Fruit fly (Drosophila melanogaster) Kc167 (cell line): Measurements from ENCODE around the gene TwdlT.

Source experiments
- Myc ChIP-seq: fragments of >200 bp; optimal IDR thresholded peaks from 2 replicates; lab custom pipeline; 2017; ENCODE audit warnings: missing external identifiers
- Sin3A ChIP-seq: fragments of >200 bp; optimal IDR thresholded peaks from 2 replicates; lab custom pipeline; 2018; ENCODE audit warnings: missing external identifiers
- h ChIP-seq: fragments of >200 bp; optimal IDR thresholded peaks from 3 replicates; lab custom pipeline; 2018; ENCODE audit warnings: missing external identifiers
- insv ChIP-seq: fragments of >200 bp; optimal IDR thresholded peaks from 3 replicates; lab custom pipeline; 2018; ENCODE audit warnings: missing external identifiers
- psq ChIP-seq: fragments of >200 bp; optimal IDR thresholded peaks from 2 replicates; lab custom pipeline; 2017; ENCODE audit warnings: missing external identifiers
- ttk ChIP-seq: sonication (Bioruptor generic); optimal IDR thresholded peaks from 2 replicates; lab custom pipeline; 2017; ENCODE audit warnings: missing external identifiers

TwdlT gene

DNA sequence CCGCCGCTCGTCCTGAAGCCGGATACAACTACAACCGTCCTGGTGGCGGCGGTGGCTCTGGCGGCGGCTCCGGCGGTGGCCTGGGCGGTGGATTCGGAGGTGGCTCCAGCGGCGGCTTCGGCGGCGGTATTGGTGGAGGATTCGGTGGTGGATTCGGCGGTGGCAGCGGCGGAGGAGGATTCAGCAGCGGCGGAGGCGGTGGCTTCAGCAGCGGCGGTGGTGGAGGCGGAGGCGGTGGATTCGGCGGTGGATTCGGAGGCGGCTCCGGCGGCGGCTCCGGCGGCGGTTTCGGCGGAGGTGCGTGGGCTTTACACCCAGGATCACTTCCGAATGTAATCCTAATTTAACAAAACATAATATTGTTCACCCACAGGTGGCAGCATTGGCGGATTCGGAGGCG is 529 bp downstream of the TwdlT start:
- TF ChIP-seq h (lab: Kevin White, UChicago) (no peak), ttk (lab: Kevin White, UChicago) (no peak), insv (lab: Kevin White, UChicago) (no peak), Myc (lab: Kevin White, UChicago) (no peak), Sin3A (no peak), psq (lab: Kevin White, UChicago) (no peak)

DNA sequence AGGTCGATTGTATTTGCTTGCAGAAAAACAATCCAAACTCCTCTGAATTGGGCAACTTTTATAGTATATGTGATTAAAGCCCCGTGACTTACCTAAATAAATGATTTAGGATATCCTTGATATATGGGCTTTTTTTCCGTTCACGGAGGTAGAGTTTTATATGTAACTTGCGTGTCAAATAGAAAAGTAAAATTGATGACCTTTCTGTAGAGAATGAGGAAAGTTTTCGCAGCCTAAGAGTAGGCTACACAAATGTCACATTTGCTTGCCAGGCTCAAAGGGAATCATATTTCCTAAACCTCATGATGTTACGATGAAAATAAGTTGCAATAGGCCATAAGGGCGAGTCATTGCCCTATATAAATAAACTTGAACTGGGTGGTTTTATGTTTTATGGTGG is 7.1 kb downstream of the TwdlT start:
- no peak for TF ChIP-seq insv (lab: Kevin White, UChicago)
- no peak for TF ChIP-seq psq (lab: Kevin White, UChicago)
- TF ChIP-seq ttk (lab: Kevin White, UChicago) = no peak
- TF ChIP-seq Sin3A = no peak
- no peak for TF ChIP-seq h (lab: Kevin White, UChicago)
- no peak for TF ChIP-seq Myc (lab: Kevin White, UChicago)

DNA sequence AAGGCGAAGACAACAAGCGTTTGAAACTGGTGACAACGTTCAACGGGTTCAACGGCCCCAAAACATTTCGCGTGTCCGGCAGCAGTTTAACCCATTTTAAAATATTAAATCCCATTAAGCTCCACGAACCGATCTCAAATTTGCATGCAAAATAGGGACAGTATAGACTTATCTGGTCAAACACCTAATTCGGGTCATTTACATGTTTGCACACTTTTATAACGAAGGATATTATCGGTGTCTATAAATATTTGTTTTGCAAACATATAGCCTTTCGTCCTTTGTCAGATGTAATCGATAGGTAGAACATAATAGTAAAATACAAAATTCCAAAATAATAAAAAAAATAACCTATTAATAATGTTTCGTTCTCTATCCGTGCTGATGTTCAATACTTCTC is 12.9 kb downstream of the TwdlT start, which contains the start of gene CG34292:
TSS of gene CG34292 (plus strand) at position 301 of the 400 bp plus-strand sequence.
- TF ChIP-seq h (lab: Kevin White, UChicago) (no peak), ttk (lab: Kevin White, UChicago) (no peak), psq (lab: Kevin White, UChicago) (no peak)

DNA sequence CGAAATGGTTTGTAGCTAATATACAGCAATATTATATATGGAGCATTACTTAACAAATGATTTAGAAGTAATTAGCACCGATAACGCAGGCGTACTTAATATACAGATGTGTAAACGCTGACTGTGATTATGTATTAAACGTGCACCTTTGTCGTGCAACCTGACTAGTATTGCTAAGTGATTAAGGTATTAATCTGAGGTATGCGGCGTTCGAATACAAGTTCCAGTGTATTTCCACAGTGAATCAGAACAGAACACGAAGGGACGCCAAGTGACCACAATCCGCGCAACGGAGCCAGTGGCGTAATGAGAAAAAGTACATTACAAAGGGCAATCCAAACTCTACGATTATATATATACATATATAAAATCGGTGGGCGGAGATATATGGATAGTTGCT is 15.1 kb downstream of the TwdlT start, which contains the start of gene Nep5:
TSS of gene Nep5 (minus strand) at position 101 of the 400 bp plus-strand sequence.
- TF ChIP-seq h (lab: Kevin White, UChicago) (no peak), ttk (lab: Kevin White, UChicago) (no peak), Myc (lab: Kevin White, UChicago) (no peak), insv (lab: Kevin White, UChicago) (no peak), Sin3A (no peak), psq (lab: Kevin White, UChicago) (no peak)

DNA sequence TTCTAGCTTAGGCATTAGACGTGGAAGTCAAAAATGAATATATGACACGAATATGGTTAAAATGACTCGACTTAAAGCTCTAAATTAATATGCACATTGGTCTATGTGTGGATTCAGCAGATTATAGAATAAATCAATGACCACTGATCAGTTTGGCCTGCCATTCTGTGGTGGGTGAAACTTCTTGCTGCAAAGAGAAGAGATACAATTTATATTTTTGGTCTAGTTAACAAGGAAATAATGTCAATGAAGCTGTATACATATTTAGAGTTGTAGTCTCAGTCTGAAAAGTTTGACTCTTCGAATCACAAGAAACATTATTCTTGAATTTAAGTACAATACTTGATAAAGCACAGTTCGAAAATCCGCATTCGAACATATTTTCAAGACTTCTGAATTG is 16.1 kb downstream of the TwdlT start, which contains the start of gene CG43935:
TSS of gene CG43935 (plus strand) at position 301 of the 400 bp plus-strand sequence.
- TF ChIP-seq insv (lab: Kevin White, UChicago) (no peak), ttk (lab: Kevin White, UChicago) (no peak), Myc (lab: Kevin White, UChicago) (no peak), psq (lab: Kevin White, UChicago) (no peak), Sin3A (no peak), h (lab: Kevin White, UChicago) (no peak)

DNA sequence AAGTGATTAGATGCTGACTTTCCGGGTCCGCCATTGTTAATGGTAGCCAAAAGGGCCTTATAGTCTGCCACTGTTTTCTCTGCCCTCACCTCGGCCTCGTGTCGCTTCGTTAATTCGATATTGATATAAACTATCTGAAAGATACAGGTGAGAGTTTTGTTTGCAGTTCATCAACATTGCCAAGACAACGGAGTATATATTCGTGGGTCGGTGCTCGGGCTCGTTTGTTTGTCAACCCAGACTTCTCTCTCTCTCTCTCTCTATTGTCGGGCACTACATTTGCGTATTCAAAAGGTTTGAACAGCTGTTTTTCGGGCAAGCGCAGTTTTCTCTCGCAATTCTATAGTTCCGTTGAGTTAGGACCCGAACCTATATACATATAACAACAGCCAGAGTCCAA is 18.3 kb downstream of the TwdlT start:
- no peak for TF ChIP-seq h (lab: Kevin White, UChicago)
- no peak for TF ChIP-seq ttk (lab: Kevin White, UChicago)
- no peak for TF ChIP-seq Sin3A

DNA sequence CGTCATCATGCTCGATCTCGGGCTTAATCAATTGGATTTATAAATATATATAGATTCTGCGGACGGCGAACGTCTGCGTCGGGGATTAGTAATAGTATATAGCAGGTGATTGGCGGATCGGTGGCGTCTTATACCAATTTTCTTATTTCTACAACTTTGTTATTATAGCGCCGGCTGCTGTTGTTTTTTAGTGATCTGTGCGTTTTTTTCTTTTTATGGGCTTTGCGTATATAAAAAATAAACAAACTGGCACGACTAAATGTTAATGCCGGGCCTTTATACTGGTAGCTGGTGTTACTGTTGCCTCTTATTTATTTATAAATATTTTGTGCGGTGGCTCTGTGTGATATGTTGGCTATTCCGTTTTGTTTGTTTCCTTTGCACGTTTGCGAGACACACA is 20.2 kb downstream of the TwdlT start:
- TF ChIP-seq ttk (lab: Kevin White, UChicago) (no peak), insv (lab: Kevin White, UChicago) (no peak), Myc (lab: Kevin White, UChicago) (no peak), psq (lab: Kevin White, UChicago) (no peak), Sin3A (no peak), h (lab: Kevin White, UChicago) (no peak)

DNA sequence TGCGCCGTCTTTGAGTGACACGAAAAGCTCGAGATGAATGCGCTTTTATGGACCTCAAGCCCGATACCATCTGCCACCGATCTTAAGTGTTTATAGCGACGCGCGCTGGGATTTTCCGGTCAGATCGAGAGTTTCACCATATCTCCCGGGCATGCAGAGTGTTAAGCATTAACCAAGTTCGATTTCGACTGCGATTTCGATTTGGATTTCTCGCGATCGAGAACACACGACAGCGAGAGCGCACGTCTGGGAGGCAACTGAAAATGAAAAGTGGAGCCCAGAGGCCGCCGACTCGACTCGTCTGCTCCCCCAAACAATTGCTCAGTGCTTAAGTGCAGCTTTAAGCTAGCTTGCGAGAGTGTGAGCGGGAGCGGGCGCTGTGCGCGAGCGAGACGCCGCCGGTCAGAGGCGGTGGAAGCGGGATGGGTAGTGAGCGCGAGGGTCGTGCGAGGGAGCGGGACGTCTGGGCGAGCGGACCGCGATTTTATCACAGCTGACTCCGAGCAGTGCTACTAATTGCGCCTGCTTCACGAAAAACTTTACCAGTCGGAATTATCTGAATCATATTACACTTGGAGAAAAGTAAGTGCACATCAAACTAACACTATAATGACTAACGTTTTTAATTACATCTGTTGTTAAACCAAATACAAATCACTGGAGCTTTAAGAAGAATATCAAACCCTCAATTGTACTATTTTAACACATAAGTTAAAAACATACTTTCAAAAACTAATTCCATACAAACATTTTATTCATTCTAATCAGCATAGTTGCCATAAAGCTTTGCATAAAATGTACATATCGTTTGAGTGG is 21.0 kb downstream of the TwdlT start, which contains the start of gene spz:
TSS of gene spz (minus strand) at position 261 of the 816 bp plus-strand sequence.
- no peak for TF ChIP-seq Myc (lab: Kevin White, UChicago)
- TF ChIP-seq insv (lab: Kevin White, UChicago) = no peak
- no peak for TF ChIP-seq ttk (lab: Kevin White, UChicago)
- TF ChIP-seq psq (lab: Kevin White, UChicago) = no peak
- TF ChIP-seq Sin3A = no peak
- no peak for TF ChIP-seq h (lab: Kevin White, UChicago)

DNA sequence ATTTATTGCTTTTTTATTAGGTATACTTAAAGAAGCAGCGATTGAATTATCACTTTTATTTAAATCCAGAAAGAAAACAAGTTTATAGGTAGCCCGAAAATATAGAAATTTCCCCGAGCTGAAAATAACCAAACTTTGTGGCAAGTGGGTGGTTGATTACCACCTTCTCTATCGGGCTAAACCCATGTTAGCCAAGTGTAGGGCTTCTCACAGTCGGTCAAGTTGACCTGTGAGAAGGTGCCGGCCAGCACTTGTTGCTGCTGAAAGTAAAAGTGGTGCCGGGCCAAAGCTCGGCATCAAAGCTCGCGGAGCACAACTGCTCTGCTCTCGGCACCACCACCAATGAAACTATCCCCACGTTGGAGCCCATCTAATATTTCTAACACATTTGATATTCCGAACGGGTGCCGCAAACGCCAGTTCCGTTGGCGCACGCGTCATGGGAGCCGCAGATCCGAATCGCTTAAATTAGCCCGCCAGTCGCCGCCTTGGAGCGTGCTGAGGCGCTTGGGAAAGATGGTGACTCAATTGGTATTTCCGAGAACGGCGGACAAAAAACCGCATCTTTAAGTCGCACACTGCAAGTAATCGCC is 22.0 kb downstream of the TwdlT start:
- no peak for TF ChIP-seq ttk (lab: Kevin White, UChicago)
- no peak for TF ChIP-seq insv (lab: Kevin White, UChicago)
- no peak for TF ChIP-seq Myc (lab: Kevin White, UChicago)
- TF ChIP-seq h (lab: Kevin White, UChicago) = no peak
- TF ChIP-seq psq (lab: Kevin White, UChicago) = no peak
- no peak for TF ChIP-seq Sin3A

DNA sequence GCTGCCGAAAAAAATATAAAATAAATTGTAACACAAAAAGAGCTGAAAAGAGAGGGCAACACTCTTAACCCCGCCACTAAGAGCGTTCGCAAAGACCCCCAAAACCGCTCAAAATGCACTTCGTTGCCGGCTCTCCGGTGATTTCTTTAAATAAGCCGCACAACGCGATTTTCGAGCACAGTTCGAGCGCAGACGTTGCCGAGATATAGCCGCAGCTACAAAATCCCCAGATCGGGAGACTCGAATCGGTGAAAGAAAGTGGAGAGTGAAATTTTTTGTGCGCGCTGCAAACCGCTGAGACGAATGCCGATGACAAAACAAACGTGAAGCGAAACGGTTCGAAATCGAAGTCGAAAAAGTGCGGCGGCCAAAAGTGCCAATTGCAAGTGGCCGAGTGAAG is 26.7 kb downstream of the TwdlT start, which contains the start of gene CG14257:
TSS of gene CG14257 (plus strand) at position 177 of the 400 bp plus-strand sequence.
- TF ChIP-seq h (lab: Kevin White, UChicago) = no peak
- no peak for TF ChIP-seq psq (lab: Kevin White, UChicago)
- TF ChIP-seq Sin3A = no peak
- no peak for TF ChIP-seq Myc (lab: Kevin White, UChicago)
- TF ChIP-seq insv (lab: Kevin White, UChicago) = no peak
- TF ChIP-seq ttk (lab: Kevin White, UChicago) = no peak

DNA sequence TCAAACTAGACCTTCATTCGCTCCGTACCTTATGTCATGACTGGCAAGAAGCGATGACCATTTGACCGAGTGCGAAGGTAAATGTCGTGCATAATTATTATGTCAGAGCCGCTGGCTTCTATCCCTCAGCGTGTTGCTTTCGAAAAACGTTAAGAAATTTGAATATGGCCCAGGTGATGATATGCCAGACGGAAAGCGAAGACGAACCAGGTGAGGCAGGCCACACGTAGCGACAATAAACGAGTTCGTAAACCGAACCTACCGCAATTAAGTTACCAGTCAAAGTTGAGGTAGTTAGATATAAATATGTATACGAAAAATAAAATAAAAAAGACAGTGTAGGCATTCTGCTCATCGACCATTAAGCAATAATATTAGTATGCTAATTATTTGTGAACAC is 27.6 kb downstream of the TwdlT start:
- no peak for TF ChIP-seq Sin3A
- no peak for TF ChIP-seq psq (lab: Kevin White, UChicago)
- TF ChIP-seq ttk (lab: Kevin White, UChicago) = no peak
- TF ChIP-seq insv (lab: Kevin White, UChicago) = no peak

DNA sequence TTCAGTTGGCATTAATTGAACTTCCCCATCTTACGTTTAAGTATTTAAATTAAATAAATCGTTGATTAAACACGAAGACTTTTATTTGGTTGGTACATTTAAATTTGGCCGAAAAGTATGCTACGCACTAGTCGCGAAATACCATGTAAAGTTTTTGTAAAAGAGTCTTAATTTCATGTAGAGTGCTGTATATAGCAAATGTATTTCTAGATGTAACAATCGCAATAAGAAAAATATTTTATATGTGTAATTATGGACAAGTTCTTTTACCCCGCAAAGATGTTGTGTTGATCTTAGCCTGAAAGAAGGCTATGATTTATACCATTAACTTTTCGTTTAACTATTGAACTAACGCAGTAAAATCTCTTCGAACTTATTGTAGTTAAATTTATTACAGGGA is 33.7 kb downstream of the TwdlT start:
- no peak for TF ChIP-seq h (lab: Kevin White, UChicago)
- TF ChIP-seq ttk (lab: Kevin White, UChicago) = no peak
- TF ChIP-seq insv (lab: Kevin White, UChicago) = no peak
- no peak for TF ChIP-seq Myc (lab: Kevin White, UChicago)
- no peak for TF ChIP-seq psq (lab: Kevin White, UChicago)
- TF ChIP-seq Sin3A = no peak
